Worm (Caenorhabditis elegans) whole organism, late embryonic: ENCODE data around the gene srxa-15.
A peak's percentile ranks its signal among the peaks of the same experiment; 100 is the strongest.

Source experiments
- C08G9.2 ChIP-seq: sonication (generic microtip); optimal IDR thresholded peaks from 2 replicates; lab custom pipeline; 2016; ENCODE audit warnings: mild to moderate bottlenecking, missing genetic modification characterization, moderate library complexity, missing compliant biosample characterization
- K02D7.2 ChIP-seq: sonication (generic microtip); optimal IDR thresholded peaks from 2 replicates; lab custom pipeline; 2017; ENCODE audit warnings: mild to moderate bottlenecking, missing genetic modification characterization, missing compliant biosample characterization
- T23F11.4 ChIP-seq: fragments of 200-800 bp; sonication (Bioruptor generic); optimal IDR thresholded peaks from 2 replicates; lab custom pipeline; 2018; ENCODE audit warnings: mild to moderate bottlenecking, missing genetic modification characterization, missing compliant biosample characterization
- ahr-1 ChIP-seq: sonication (generic microtip); optimal IDR thresholded peaks from 2 replicates; lab custom pipeline; 2016; ENCODE audit warnings: missing genetic modification characterization, missing compliant biosample characterization
- ama-1 ChIP-seq: fragments of 150-350 bp; optimal IDR thresholded peaks from 2 replicates; lab custom pipeline; 2014
- ceh-19 ChIP-seq: fragments of 200-800 bp; sonication (Bioruptor generic); optimal IDR thresholded peaks from 2 replicates; lab custom pipeline; 2018; ENCODE audit warnings: mild to moderate bottlenecking, missing genetic modification characterization, missing compliant biosample characterization
- ceh-22 ChIP-seq: sonication (generic microtip); optimal IDR thresholded peaks from 2 replicates; lab custom pipeline; 2017; ENCODE audit warnings: missing biosample characterization, missing genetic modification characterization
- ceh-30 ChIP-seq: fragments of 150-350 bp; optimal IDR thresholded peaks from 2 replicates; lab custom pipeline; 2014; ENCODE audit warnings: missing biosample characterization, missing genetic modification characterization
- ceh-34 ChIP-seq: sonication (generic microtip); optimal IDR thresholded peaks from 2 replicates; lab custom pipeline; 2016; ENCODE audit warnings: mild to moderate bottlenecking, missing genetic modification characterization, missing compliant biosample characterization
- ceh-45 ChIP-seq: fragments of 200-800 bp; sonication (Bioruptor generic); IDR thresholded peaks from 2 replicates; pipeline ENCODE4 v1.3.6; 2022; ENCODE audit warnings: missing genetic modification reagents, missing genetic modification characterization, missing compliant biosample characterization
- ceh-48 ChIP-seq: sonication (generic microtip); optimal IDR thresholded peaks from 2 replicates; lab custom pipeline; 2016; ENCODE audit warnings: missing genetic modification characterization, inconsistent platforms, missing compliant biosample characterization
- che-1 ChIP-seq: sonication (generic microtip); optimal IDR thresholded peaks from 2 replicates; lab custom pipeline; 2016; ENCODE audit warnings: mild to moderate bottlenecking, missing genetic modification characterization, missing compliant biosample characterization
- dmd-4 ChIP-seq: sonication (generic microtip); optimal IDR thresholded peaks from 2 replicates; lab custom pipeline; 2016; ENCODE audit warnings: borderline replicate concordance, missing genetic modification characterization, missing compliant biosample characterization
- ets-4 ChIP-seq: sonication (generic microtip); optimal IDR thresholded peaks from 2 replicates; lab custom pipeline; 2016; ENCODE audit warnings: missing genetic modification characterization, missing compliant biosample characterization
- fax-1 ChIP-seq: sonication (generic microtip); optimal IDR thresholded peaks from 2 replicates; lab custom pipeline; 2016; ENCODE audit warnings: missing genotype, missing genetic modification characterization, missing compliant biosample characterization
- fkh-10 ChIP-seq: fragments of 150-350 bp; optimal IDR thresholded peaks from 2 replicates; lab custom pipeline; 2014; ENCODE audit warnings: missing biosample characterization, missing genetic modification reagents, missing genetic modification characterization
- hlh-13 ChIP-seq: fragments of 200-800 bp; sonication (Bioruptor generic); optimal IDR thresholded peaks from 2 replicates; lab custom pipeline; 2018; ENCODE audit warnings: mild to moderate bottlenecking, missing genetic modification characterization, missing compliant biosample characterization
- hlh-15 ChIP-seq: sonication (generic microtip); optimal IDR thresholded peaks from 2 replicates; lab custom pipeline; 2016; ENCODE audit warnings: missing genetic modification characterization, missing compliant biosample characterization
- hlh-6 ChIP-seq: sonication (generic microtip); optimal IDR thresholded peaks from 2 replicates; lab custom pipeline; 2016; ENCODE audit warnings: missing genotype, missing genetic modification characterization, missing compliant biosample characterization
- lim-6 ChIP-seq: sonication (generic microtip); optimal IDR thresholded peaks from 2 replicates; lab custom pipeline; 2016; ENCODE audit warnings: missing genetic modification characterization, missing compliant biosample characterization
- lin-11 ChIP-seq: fragments of 200-800 bp; sonication (Bioruptor generic); optimal IDR thresholded peaks from 2 replicates; lab custom pipeline; 2018; ENCODE audit warnings: mild to moderate bottlenecking, missing genetic modification characterization, missing compliant biosample characterization
- madf-2 ChIP-seq: sonication (generic microtip); optimal IDR thresholded peaks from 2 replicates; lab custom pipeline; 2017; ENCODE audit warnings: missing genetic modification characterization, missing compliant biosample characterization
- mec-3 ChIP-seq: sonication (generic microtip); optimal IDR thresholded peaks from 2 replicates; lab custom pipeline; 2016; ENCODE audit warnings: borderline replicate concordance, missing genetic modification characterization, missing compliant biosample characterization
- nfya-1 ChIP-seq: sonication (generic microtip); optimal IDR thresholded peaks from 2 replicates; lab custom pipeline; 2017; ENCODE audit warnings: missing genetic modification characterization, mild to moderate bottlenecking, missing compliant biosample characterization, antibody characterized with exemption, moderate library complexity
- nhr-11 ChIP-seq: fragments of 150-350 bp; optimal IDR thresholded peaks from 2 replicates; lab custom pipeline; 2014; ENCODE audit warnings: missing biosample characterization, missing genetic modification characterization
- nhr-232 ChIP-seq: sonication (generic microtip); optimal IDR thresholded peaks from 2 replicates; lab custom pipeline; 2016; ENCODE audit warnings: missing genetic modification characterization, missing compliant biosample characterization
- pag-3 ChIP-seq: sonication (generic microtip); optimal IDR thresholded peaks from 2 replicates; lab custom pipeline; 2016; ENCODE audit warnings: missing compliant biosample characterization, missing genetic modification characterization, borderline replicate concordance
- pat-9 ChIP-seq: fragments of 200-800 bp; sonication (Bioruptor generic); optimal IDR thresholded peaks from 2 replicates; lab custom pipeline; 2018; ENCODE audit warnings: mild to moderate bottlenecking, missing genetic modification characterization, moderate library complexity, missing compliant biosample characterization
- pqm-1 ChIP-seq: sonication (generic microtip); optimal IDR thresholded peaks from 2 replicates; lab custom pipeline; 2016; ENCODE audit warnings: missing genetic modification characterization, missing compliant biosample characterization
- pros-1 ChIP-seq: fragments of 150-350 bp; optimal IDR thresholded peaks from 2 replicates; lab custom pipeline; 2014; ENCODE audit warnings: missing biosample characterization, missing genetic modification reagents, missing genetic modification characterization
- ref-2 ChIP-seq: sonication (generic microtip); optimal IDR thresholded peaks from 2 replicates; lab custom pipeline; 2016; ENCODE audit warnings: missing genetic modification characterization, missing compliant biosample characterization
- sox-2 ChIP-seq: fragments of 200-800 bp; sonication (Bioruptor generic); IDR thresholded peaks from 2 replicates; pipeline ENCODE4 v1.3.6; 2022; ENCODE audit warnings: missing genetic modification reagents, missing genetic modification characterization, missing compliant biosample characterization
- sox-4 ChIP-seq: sonication (generic microtip); optimal IDR thresholded peaks from 2 replicates; lab custom pipeline; 2017; ENCODE audit warnings: mild to moderate bottlenecking, missing genetic modification characterization, inconsistent platforms, missing compliant biosample characterization
- syd-9 ChIP-seq: sonication (generic microtip); optimal IDR thresholded peaks from 2 replicates; lab custom pipeline; 2016; ENCODE audit warnings: mild to moderate bottlenecking, missing genetic modification characterization, moderate library complexity, missing compliant biosample characterization
- tbx-2 ChIP-seq: sonication (generic microtip); optimal IDR thresholded peaks from 2 replicates; lab custom pipeline; 2016; ENCODE audit warnings: missing genetic modification characterization, missing compliant biosample characterization
- ttx-3 ChIP-seq: sonication (generic microtip); optimal IDR thresholded peaks from 2 replicates; lab custom pipeline; 2016; ENCODE audit warnings: missing genetic modification reagents, missing genetic modification characterization, missing compliant biosample characterization
- unc-42 ChIP-seq: sonication (generic microtip); optimal IDR thresholded peaks from 2 replicates; lab custom pipeline; 2016; ENCODE audit warnings: missing genotype, missing genetic modification characterization, missing compliant biosample characterization
- ztf-16 ChIP-seq: sonication (generic microtip); optimal IDR thresholded peaks from 2 replicates; lab custom pipeline; 2017; ENCODE audit warnings: missing genetic modification characterization, missing compliant biosample characterization

Gene srxa-15

ce11 chrV:20693968-20694367 lies 52.0 kb downstream of the srxa-15 start (continued):
- TF ChIP-seq ttx-3 (tag; lab: Kevin White, UChicago), result no peak
- peak; percentile 59 for TF ChIP-seq ceh-19
- TF ChIP-seq C08G9.2, result peak; percentile 28
- no peak for TF ChIP-seq dmd-4 (tag; lab: Kevin White, UChicago)
- TF ChIP-seq K02D7.2 (tag; lab: Kevin White, UChicago), result peak; percentile 7
- TF ChIP-seq pat-9 (tag; lab: Kevin White, UChicago), result peak; percentile 52
- TF ChIP-seq fax-1 (tag; lab: Kevin White, UChicago), result peak; percentile 37
- no peak for TF ChIP-seq hlh-13 (GFP tag; lab: Kevin White, UChicago)
- TF ChIP-seq ztf-16 (tag; lab: Kevin White, UChicago), result no peak
- no peak for TF ChIP-seq lim-6 (tag; lab: Kevin White, UChicago)
- peak; percentile 38 for TF ChIP-seq sox-4 (tag; lab: Kevin White, UChicago)
- TF ChIP-seq ceh-34 (tag; lab: Kevin White, UChicago), result peak; percentile 14
- peak; percentile 29 for TF ChIP-seq madf-2 (tag; lab: Kevin White, UChicago)
- TF ChIP-seq pag-3 (tag; lab: Kevin White, UChicago), result no peak
- no peak for TF ChIP-seq ets-4 (tag; lab: Kevin White, UChicago)
- peak; percentile 42 for TF ChIP-seq ref-2 (tag; lab: Kevin White, UChicago)
- peak; percentile 62 for TF ChIP-seq hlh-6 (tag; lab: Kevin White, UChicago)
- no peak for TF ChIP-seq sox-2
- TF ChIP-seq nfya-1 (tag; lab: Kevin White, UChicago), result no peak
- TF ChIP-seq fkh-10, result no peak
- no peak for TF ChIP-seq nhr-11 (tag; lab: Kevin White, UChicago)
- peak; percentile 28 for TF ChIP-seq nhr-232
- no peak for TF ChIP-seq ceh-22 (tag; lab: Kevin White, UChicago)
- TF ChIP-seq hlh-15 (tag; lab: Kevin White, UChicago), result no peak
- peak; percentile 15 for TF ChIP-seq ceh-48 (tag; lab: Kevin White, UChicago)
- TF ChIP-seq lin-11 (tag; lab: Kevin White, UChicago), result peak; percentile 50
- TF ChIP-seq ceh-30 (tag; lab: Kevin White, UChicago), result no peak
- TF ChIP-seq mec-3 (tag; lab: Kevin White, UChicago), result peak; percentile 39
- TF ChIP-seq unc-42 (tag; lab: Kevin White, UChicago), result no peak
- TF ChIP-seq syd-9 (tag; lab: Kevin White, UChicago), result peak; percentile 23
- no peak for TF ChIP-seq pqm-1 (tag; lab: Kevin White, UChicago)
- no peak for TF ChIP-seq pros-1 (tag; lab: Kevin White, UChicago)
- no peak for TF ChIP-seq ama-1 (lab: Kevin White, UChicago)
- no peak for TF ChIP-seq T23F11.4 (GFP tag; lab: Kevin White, UChicago)
- TF ChIP-seq ahr-1 (tag; lab: Kevin White, UChicago), result no peak
- 0 out of 2 replicates have a peak, but pooled peaks have one; percentile 46 for TF ChIP-seq ceh-45
- peak; percentile 45 for TF ChIP-seq tbx-2 (tag; lab: Kevin White, UChicago)
- peak; percentile 65 for TF ChIP-seq che-1 (tag; lab: Kevin White, UChicago)
- TF ChIP-seq, all 69 proteins: peak for 32
